Fruit fly (Drosophila melanogaster) whole organism, embryonic: ENCODE data around the gene Fer3.
A peak's percentile ranks its signal among the peaks of the same experiment; 100 is the strongest.

Experiments
- Aef1 ChIP-seq: fragments of 200-800 bp; sonication (Bioruptor generic); IDR thresholded peaks from 3 replicates; pipeline ENCODE4 v1.3.6; 2022; ENCODE audit warnings: missing biosample characterization, missing genetic modification characterization
- Asciz ChIP-seq: fragments of 200-800 bp; sonication (Bioruptor generic); optimal IDR thresholded peaks from 2 replicates; lab custom pipeline; 2017; ENCODE audit warnings: missing biosample characterization, mild to moderate bottlenecking, missing genetic modification characterization, missing genetic modification reagents
- Blimp-1 ChIP-seq: fragments of 200-800 bp; sonication (Bioruptor generic); optimal IDR thresholded peaks from 3 replicates; lab custom pipeline; 2018; ENCODE audit warnings: missing biosample characterization, missing genetic modification characterization, mild to moderate bottlenecking, moderate library complexity, missing genetic modification reagents
- CG11093 ChIP-seq: fragments of 200-800 bp; sonication (Bioruptor generic); IDR thresholded peaks from 3 replicates; pipeline ENCODE4 v1.3.6; 2022; ENCODE audit warnings: missing biosample characterization, missing genetic modification characterization
- CG12104 ChIP-seq: fragments of 200-800 bp; sonication (Bioruptor generic); optimal IDR thresholded peaks from 3 replicates; lab custom pipeline; 2016; ENCODE audit warnings: missing biosample characterization, missing genetic modification characterization
- CG12219 ChIP-seq: fragments of 200-800 bp; sonication (Bioruptor generic); optimal IDR thresholded peaks from 3 replicates; lab custom pipeline; 2018; ENCODE audit warnings: missing biosample characterization, mild to moderate bottlenecking, missing genetic modification characterization
- CG14860 ChIP-seq: fragments of 200-800 bp; sonication (Bioruptor generic); IDR thresholded peaks from 3 replicates; pipeline ENCODE4 v1.3.6; 2022; ENCODE audit warnings: missing biosample characterization, missing genetic modification characterization; ENCODE audit not compliant: partially characterized antibody
- CG1603 ChIP-seq: fragments of 200-800 bp; sonication (Bioruptor generic); optimal IDR thresholded peaks from 2 replicates; lab custom pipeline; 2019; ENCODE audit warnings: missing biosample characterization, mild to moderate bottlenecking, missing genetic modification characterization, moderate library complexity
- CG1647 ChIP-seq: fragments of 200-800 bp; sonication (Bioruptor generic); optimal IDR thresholded peaks from 3 replicates; lab custom pipeline; 2016; ENCODE audit warnings: missing biosample characterization, missing genetic modification characterization
- CG17186 ChIP-seq: fragments of 200-800 bp; sonication (Bioruptor generic); optimal IDR thresholded peaks from 3 replicates; lab custom pipeline; 2017; ENCODE audit warnings: missing biosample characterization, missing genetic modification reagents, missing genetic modification characterization
- CG17359 ChIP-seq: fragments of 200-800 bp; sonication (Bioruptor generic); optimal IDR thresholded peaks from 3 replicates; lab custom pipeline; 2018; ENCODE audit warnings: missing biosample characterization, mild to moderate bottlenecking, missing genetic modification characterization, moderate library complexity
- CG17829 ChIP-seq: fragments of 200-800 bp; optimal IDR thresholded peaks from 2 replicates; lab custom pipeline; 2019; ENCODE audit warnings: missing biosample characterization, mild to moderate bottlenecking, missing genetic modification characterization, moderate library complexity
- CG18476 ChIP-seq: fragments of 200-800 bp; sonication (Bioruptor generic); optimal IDR thresholded peaks from 2 replicates; lab custom pipeline; 2016; ENCODE audit warnings: missing biosample characterization, mild to moderate bottlenecking, missing genetic modification characterization
- CG4854 ChIP-seq: fragments of 200-800 bp; sonication (Bioruptor generic); optimal IDR thresholded peaks from 2 replicates; lab custom pipeline; 2016; ENCODE audit warnings: missing biosample characterization, missing genetic modification characterization, inconsistent platforms
- CG6765 ChIP-seq: fragments of 200-800 bp; sonication (Bioruptor generic); optimal IDR thresholded peaks from 3 replicates; lab custom pipeline; 2017; ENCODE audit warnings: missing biosample characterization, mild to moderate bottlenecking, missing genetic modification characterization
- CG6813 ChIP-seq: fragments of 200-800 bp; sonication (Bioruptor generic); optimal IDR thresholded peaks from 2 replicates; lab custom pipeline; 2017; ENCODE audit warnings: missing biosample characterization, missing genetic modification characterization, mild to moderate bottlenecking, moderate library complexity, missing genetic modification reagents
- CG7556 ChIP-seq: fragments of 200-800 bp; sonication (Bioruptor generic); optimal IDR thresholded peaks from 2 replicates; lab custom pipeline; 2017; ENCODE audit warnings: missing biosample characterization, mild to moderate bottlenecking, missing genetic modification characterization
- CG7786 ChIP-seq: fragments of 200-800 bp; sonication (Bioruptor generic); optimal IDR thresholded peaks from 2 replicates; lab custom pipeline; 2016; ENCODE audit warnings: missing biosample characterization, missing genetic modification characterization
- CG8765 ChIP-seq: fragments of 200-800 bp; sonication (Bioruptor generic); IDR thresholded peaks from 2 replicates; pipeline ENCODE4 v1.3.6; 2022; ENCODE audit warnings: missing biosample characterization, missing genetic modification characterization
- CG8924 ChIP-seq: fragments of 200-800 bp; optimal IDR thresholded peaks from 3 replicates; lab custom pipeline; 2019; ENCODE audit warnings: missing biosample characterization, mild to moderate bottlenecking, missing genetic modification characterization, moderate library complexity
- CG8944 ChIP-seq: fragments of 200-800 bp; sonication (Bioruptor generic); optimal IDR thresholded peaks from 3 replicates; lab custom pipeline; 2016; ENCODE audit warnings: missing biosample characterization, missing genetic modification characterization
- Eip74EF ChIP-seq, 2 experiments: fragments of 200-800 bp in 1 of 2; fragments of >200 bp in 1 of 2; sonication (Bioruptor generic) in 1 of 2; optimal IDR thresholded peaks; 2 replicates each; lab custom pipeline; 2017 to 2019; ENCODE audit warnings: missing biosample characterization in 2 of 2, missing genetic modification characterization in 2 of 2, mild to moderate bottlenecking in 1 of 2, moderate library complexity in 1 of 2
- H2.0 ChIP-seq: fragments of 200-800 bp; sonication (Bioruptor generic); IDR thresholded peaks from 2 replicates; pipeline ENCODE4 v1.3.6; 2022; ENCODE audit warnings: missing biosample characterization, missing genetic modification characterization
- Hey ChIP-seq: fragments of 200-800 bp; sonication (Bioruptor generic); optimal IDR thresholded peaks from 3 replicates; lab custom pipeline; 2018; ENCODE audit warnings: missing biosample characterization, mild to moderate bottlenecking, missing genetic modification characterization
- Hr39 ChIP-seq: fragments of >200 bp; optimal IDR thresholded peaks from 2 replicates; lab custom pipeline; 2017
- Hsf ChIP-seq: fragments of 200-800 bp; sonication (Bioruptor generic); optimal IDR thresholded peaks from 3 replicates; lab custom pipeline; 2016; ENCODE audit warnings: missing biosample characterization, missing genetic modification characterization
- MESR4 ChIP-seq: fragments of 200-800 bp; sonication (Bioruptor generic); optimal IDR thresholded peaks from 2 replicates; lab custom pipeline; 2018; ENCODE audit warnings: missing biosample characterization, mild to moderate bottlenecking, missing genetic modification characterization, moderate library complexity
- Mrtf ChIP-seq: fragments of 200-800 bp; sonication (Bioruptor generic); IDR thresholded peaks from 3 replicates; pipeline ENCODE4 v1.3.6; 2022; ENCODE audit warnings: missing biosample characterization, missing genetic modification characterization
- Optix ChIP-seq: fragments of 200-800 bp; sonication (Bioruptor generic); IDR thresholded peaks from 3 replicates; pipeline ENCODE4 v1.3.6; 2022; ENCODE audit warnings: missing biosample characterization, missing genetic modification characterization
- Rx ChIP-seq: fragments of 200-800 bp; sonication (Bioruptor generic); IDR thresholded peaks from 2 replicates; pipeline ENCODE4 v1.3.6; 2022; ENCODE audit warnings: missing biosample characterization, missing genetic modification characterization
- Trl ChIP-seq, 3 experiments: fragments of >200 bp in 2 of 3; fragments of 200-800 bp in 1 of 3; sonication (Bioruptor generic) in 1 of 3; optimal IDR thresholded peaks; 2 replicates in 1 of 3; 3 replicates in 2 of 3; lab custom pipeline; 2016 to 2017; ENCODE audit warnings: missing biosample characterization in 1 of 3, missing genetic modification characterization in 1 of 3
- Xbp1 ChIP-seq: fragments of 200-800 bp; sonication (Bioruptor generic); optimal IDR thresholded peaks from 3 replicates; lab custom pipeline; 2016; ENCODE audit warnings: missing biosample characterization, mild to moderate bottlenecking, missing genetic modification characterization
- amos ChIP-seq: fragments of 200-800 bp; sonication (Bioruptor generic); IDR thresholded peaks from 2 replicates; pipeline ENCODE4 v1.3.6; 2022; ENCODE audit warnings: missing biosample characterization, missing genetic modification characterization; ENCODE audit not compliant: partially characterized antibody
- caup ChIP-seq: fragments of 200-800 bp; sonication (Bioruptor generic); optimal IDR thresholded peaks from 3 replicates; lab custom pipeline; 2017; ENCODE audit warnings: missing biosample characterization, mild to moderate bottlenecking, missing genetic modification characterization, moderate library complexity; ENCODE audit not compliant: severe bottlenecking
- ci ChIP-seq: fragments of 200-800 bp; sonication (Bioruptor generic); IDR thresholded peaks from 3 replicates; pipeline ENCODE4 v1.3.6; 2022; ENCODE audit warnings: missing biosample characterization, missing genetic modification characterization
- dm ChIP-seq: fragments of 200-800 bp; sonication (Bioruptor generic); optimal IDR thresholded peaks from 3 replicates; lab custom pipeline; 2016; ENCODE audit warnings: missing biosample characterization, missing genetic modification characterization
- ems ChIP-seq: fragments of 200-800 bp; sonication (Bioruptor generic); optimal IDR thresholded peaks from 3 replicates; lab custom pipeline; 2016; ENCODE audit warnings: missing biosample characterization, missing genetic modification characterization
- exex ChIP-seq: fragments of 200-800 bp; sonication (Bioruptor generic); optimal IDR thresholded peaks from 4 replicates; lab custom pipeline; 2018; ENCODE audit warnings: missing biosample characterization, mild to moderate bottlenecking, missing genetic modification characterization, moderate library complexity
- fd102C ChIP-seq: fragments of 200-800 bp; sonication (Bioruptor generic); optimal IDR thresholded peaks from 2 replicates; lab custom pipeline; 2018; ENCODE audit warnings: missing biosample characterization, mild to moderate bottlenecking, missing genetic modification characterization, moderate library complexity
- knrl ChIP-seq: fragments of 200-800 bp; sonication (Bioruptor generic); IDR thresholded peaks from 3 replicates; pipeline ENCODE4 v1.3.6; 2022; ENCODE audit warnings: missing biosample characterization, missing genetic modification characterization; ENCODE audit not compliant: partially characterized antibody
- phol ChIP-seq: fragments of 200-800 bp; sonication (Bioruptor generic); optimal IDR thresholded peaks from 3 replicates; lab custom pipeline; 2018; ENCODE audit warnings: missing biosample characterization, mild to moderate bottlenecking, missing genetic modification characterization, moderate library complexity
- row ChIP-seq: fragments of 200-800 bp; sonication (Bioruptor generic); IDR thresholded peaks from 3 replicates; pipeline ENCODE4 v1.3.6; 2022; ENCODE audit warnings: missing biosample characterization, missing genetic modification characterization
- scrt ChIP-seq: fragments of 200-800 bp; sonication (Bioruptor generic); optimal IDR thresholded peaks from 2 replicates; lab custom pipeline; 2018; ENCODE audit warnings: missing biosample characterization, mild to moderate bottlenecking, missing genetic modification characterization, moderate library complexity
- sisA ChIP-seq: fragments of 200-800 bp; sonication (Bioruptor generic); IDR thresholded peaks from 2 replicates; pipeline ENCODE4 v1.3.6; 2022; ENCODE audit warnings: missing biosample characterization, missing genetic modification characterization
- slou ChIP-seq: fragments of 200-800 bp; sonication (Bioruptor generic); optimal IDR thresholded peaks from 3 replicates; lab custom pipeline; 2016; ENCODE audit warnings: missing biosample characterization, missing genetic modification characterization
- stwl ChIP-seq: fragments of 200-800 bp; sonication (Bioruptor generic); optimal IDR thresholded peaks from 3 replicates; lab custom pipeline; 2018; ENCODE audit warnings: missing biosample characterization, mild to moderate bottlenecking, missing genetic modification characterization, moderate library complexity
- tap ChIP-seq: fragments of 200-800 bp; optimal IDR thresholded peaks from 3 replicates; lab custom pipeline; 2019; ENCODE audit warnings: missing biosample characterization, mild to moderate bottlenecking, missing genetic modification characterization, moderate library complexity

Fer3 gene

dm6 chr3R:11650105-11651039 lies 43.7 kb downstream of the Fer3 start, which contains the start of the genes Csk and Elp1 (continued):
- TF ChIP-seq Eip74EF (GFP tag; optimal IDR thresholded peaks at IDR 0.05; lab: Kevin White, UChicago) (peak in 1 of 2 experiments; percentile 20), CG8944 (GFP tag; lab: Kevin White, UChicago) (peak; percentile 31), ci (GFP tag; lab: Robert Waterston, UW) (0 out of 3 replicates have a peak, but pooled peaks have one; percentile 32), Rx (GFP tag; lab: Robert Waterston, UW) (no peak), exex (peak; percentile 16), amos (GFP tag; lab: Robert Waterston, UW) (0 out of 2 replicates have a peak, but pooled peaks have one; percentile 29), CG4854 (GFP tag; lab: Kevin White, UChicago) (peak; percentile 16), Xbp1 (GFP tag; lab: Kevin White, UChicago) (peak; percentile 65), Trl (optimal IDR thresholded peaks at IDR 0.05; lab: Kevin White, UChicago) (peak in 1 of 2 experiments; percentile 17), Trl (GFP tag; optimal IDR thresholded peaks at IDR 0.05; lab: Kevin White, UChicago) (no peak), Asciz (no peak), CG18476 (GFP tag; lab: Kevin White, UChicago) (peak; percentile 28), CG1603 (tag; lab: Kevin White, UChicago) (peak; percentile 54), CG8924 (tag; lab: Kevin White, UChicago) (peak; percentile 62), Optix (GFP tag; lab: Robert Waterston, UW) (no peak), phol (peak; percentile 100), CG14860 (GFP tag; lab: Robert Waterston, UW) (no peak), CG6813 (no peak), CG1647 (GFP tag; lab: Kevin White, UChicago) (peak; percentile 36), row (peak; percentile 91), slou (peak; percentile 37), Hsf (GFP tag; lab: Kevin White, UChicago) (peak; percentile 25), stwl (tag; lab: Kevin White, UChicago) (peak; percentile 97), knrl (GFP tag; lab: Robert Waterston, UW) (peak; percentile 23; the same call in 1 of the 3 replicates), caup (GFP tag; lab: Kevin White, UChicago) (peak; percentile 17), CG12219 (no peak), ems (GFP tag; lab: Kevin White, UChicago) (peak; percentile 0), sisA (GFP tag; lab: Robert Waterston, UW) (no peak; the same call in 1 of the 2 replicates), MESR4 (GFP tag; lab: Kevin White, UChicago) (peak; percentile 97), dm (GFP tag; lab: Kevin White, UChicago) (peak; percentile 68), Hey (tag; lab: Kevin White, UChicago) (no peak), Mrtf (GFP tag; lab: Robert Waterston, UW) (no peak), CG6765 (GFP tag; lab: Kevin White, UChicago) (no peak), fd102C (GFP tag; lab: Kevin White, UChicago) (peak; percentile 34), Blimp-1 (GFP tag; lab: Kevin White, UChicago) (peak; percentile 28), CG17829 (tag; lab: Kevin White, UChicago) (peak; percentile 73), CG17186 (GFP tag; lab: Kevin White, UChicago) (peak; percentile 41), H2.0 (GFP tag; lab: Robert Waterston, UW) (0 out of 2 replicates have a peak, but pooled peaks have one; percentile 17), Aef1 (GFP tag; lab: Robert Waterston, UW) (peak; percentile 45; the same call in 2 of the 3 replicates), CG7786 (GFP tag; lab: Kevin White, UChicago) (no peak), CG17359 (tag; lab: Kevin White, UChicago) (peak; percentile 45), tap (tag; lab: Kevin White, UChicago) (no peak), CG11093 (no peak), CG8765 (no peak), CG7556 (GFP tag; lab: Kevin White, UChicago) (peak; percentile 41), scrt (GFP tag; lab: Kevin White, UChicago) (peak; percentile 26), Hr39 (no peak), CG12104 (GFP tag; lab: Kevin White, UChicago) (peak; percentile 68)
